Fruit fly (Drosophila melanogaster) whole organism, prepupa: ENCODE results near the gene CG13282.
A peak's percentile ranks its signal among the peaks of the same experiment; 100 is the strongest.

Experiments used
- CG10631 ChIP-seq: fragments of 200-800 bp; sonication (Bioruptor generic); optimal IDR thresholded peaks from 2 replicates; lab custom pipeline; 2016; ENCODE audit warnings: missing biosample characterization, missing genetic modification characterization
- CG10669 ChIP-seq: fragments of 200-800 bp; sonication (Bioruptor generic); optimal IDR thresholded peaks from 3 replicates; lab custom pipeline; 2018; ENCODE audit warnings: missing biosample characterization, mild to moderate bottlenecking, missing genetic modification characterization, moderate library complexity
- CG11294 ChIP-seq: fragments of 200-800 bp; sonication (Bioruptor generic); IDR thresholded peaks from 2 replicates; pipeline ENCODE4 v1.3.6; 2022; ENCODE audit warnings: missing biosample characterization, missing genetic modification characterization
- CG11762 ChIP-seq: fragments of 200-800 bp; sonication (Bioruptor generic); optimal IDR thresholded peaks from 3 replicates; lab custom pipeline; 2016; ENCODE audit warnings: missing biosample characterization, missing genetic modification characterization; ENCODE audit not compliant: insufficient read depth
- CG15336 ChIP-seq: fragments of 200-800 bp; sonication (Bioruptor generic); IDR thresholded peaks from 2 replicates; pipeline ENCODE4 v1.3.6; 2022; ENCODE audit warnings: missing biosample characterization, missing genetic modification characterization
- CG1621 ChIP-seq: fragments of 200-800 bp; sonication (Bioruptor generic); optimal IDR thresholded peaks from 3 replicates; lab custom pipeline; 2018; ENCODE audit warnings: missing biosample characterization, mild to moderate bottlenecking, missing genetic modification characterization
- CG16779 ChIP-seq: fragments of 200-800 bp; sonication (Bioruptor generic); optimal IDR thresholded peaks from 3 replicates; lab custom pipeline; 2017; ENCODE audit warnings: missing biosample characterization, mild to moderate bottlenecking, missing genetic modification characterization
- CG3032 ChIP-seq: fragments of 200-800 bp; optimal IDR thresholded peaks from 2 replicates; lab custom pipeline; 2019; ENCODE audit warnings: missing biosample characterization, mild to moderate bottlenecking, missing genetic modification characterization, moderate library complexity
- CG31627 ChIP-seq: fragments of 200-800 bp; sonication (Bioruptor generic); optimal IDR thresholded peaks from 3 replicates; lab custom pipeline; 2016; ENCODE audit warnings: missing biosample characterization, missing genetic modification characterization
- CG32006 ChIP-seq: fragments of 200-800 bp; sonication (Bioruptor generic); optimal IDR thresholded peaks from 3 replicates; lab custom pipeline; 2017; ENCODE audit warnings: missing biosample characterization, mild to moderate bottlenecking, missing genetic modification characterization
- CG34406 ChIP-seq: fragments of 200-800 bp; sonication (Bioruptor generic); optimal IDR thresholded peaks from 3 replicates; lab custom pipeline; 2016; ENCODE audit warnings: missing biosample characterization, missing genetic modification characterization
- CG4318 ChIP-seq: fragments of 200-800 bp; sonication (Bioruptor generic); optimal IDR thresholded peaks from 3 replicates; lab custom pipeline; 2017; ENCODE audit warnings: missing biosample characterization, mild to moderate bottlenecking, missing genetic modification characterization
- CG6163 ChIP-seq: fragments of 200-800 bp; sonication (Bioruptor generic); IDR thresholded peaks from 3 replicates; pipeline ENCODE4 v1.3.6; 2022; ENCODE audit warnings: missing biosample characterization, missing genetic modification characterization
- CG6276 ChIP-seq: fragments of 200-800 bp; sonication (Bioruptor generic); optimal IDR thresholded peaks from 2 replicates; lab custom pipeline; 2017; ENCODE audit warnings: missing biosample characterization, mild to moderate bottlenecking, missing genetic modification characterization
- CG6808 ChIP-seq: fragments of 200-800 bp; sonication (Bioruptor generic); optimal IDR thresholded peaks from 3 replicates; lab custom pipeline; 2017; ENCODE audit warnings: missing biosample characterization, missing genetic modification characterization, mild to moderate bottlenecking, moderate library complexity, missing genetic modification reagents
- CG8119 ChIP-seq: fragments of 200-800 bp; sonication (Bioruptor generic); IDR thresholded peaks from 3 replicates; pipeline ENCODE4 v1.3.6; 2022; ENCODE audit warnings: missing biosample characterization, missing genetic modification characterization
- CG9139 ChIP-seq: fragments of 200-800 bp; sonication (Bioruptor generic); optimal IDR thresholded peaks from 3 replicates; lab custom pipeline; 2017; ENCODE audit warnings: missing biosample characterization, mild to moderate bottlenecking, missing genetic modification characterization
- Eip75B ChIP-seq: fragments of 200-800 bp; sonication (Bioruptor generic); optimal IDR thresholded peaks from 3 replicates; lab custom pipeline; 2016; ENCODE audit warnings: missing biosample characterization, missing genetic modification characterization
- Eip78C ChIP-seq: fragments of 200-800 bp; sonication (Bioruptor generic); peaks from one replicate; lab custom pipeline; 2016; ENCODE audit warnings: missing biosample characterization, missing genetic modification characterization
- Eip93F ChIP-seq: fragments of 200-800 bp; sonication (Bioruptor generic); optimal IDR thresholded peaks from 2 replicates; lab custom pipeline; 2016; ENCODE audit warnings: missing biosample characterization, mild to moderate bottlenecking, missing genetic modification characterization
- Ets21C ChIP-seq: fragments of 200-800 bp; sonication (Bioruptor generic); optimal IDR thresholded peaks from 3 replicates; lab custom pipeline; 2016; ENCODE audit warnings: missing biosample characterization, missing genetic modification characterization
- Ets96B ChIP-seq: fragments of 200-800 bp; optimal IDR thresholded peaks from 2 replicates; lab custom pipeline; 2019; ENCODE audit warnings: missing biosample characterization, mild to moderate bottlenecking, missing genetic modification characterization, moderate library complexity
- Gug ChIP-seq: fragments of 200-800 bp; sonication (Bioruptor generic); IDR thresholded peaks from 2 replicates; pipeline ENCODE4 v1.3.6; 2022; ENCODE audit warnings: missing biosample characterization, missing genetic modification characterization
- Hr38 ChIP-seq: sonication (Bioruptor generic); optimal IDR thresholded peaks from 2 replicates; lab custom pipeline; 2016; ENCODE audit warnings: missing biosample characterization, missing genetic modification characterization
- Hr4 ChIP-seq: fragments of 200-800 bp; sonication (Bioruptor generic); optimal IDR thresholded peaks from 3 replicates; lab custom pipeline; 2016; ENCODE audit warnings: missing biosample characterization, missing genetic modification characterization
- Lpt ChIP-seq: fragments of 200-800 bp; sonication (Bioruptor generic); optimal IDR thresholded peaks from 3 replicates; lab custom pipeline; 2016; ENCODE audit warnings: missing biosample characterization, missing genetic modification characterization
- OdsH ChIP-seq: fragments of 200-800 bp; sonication (Bioruptor generic); optimal IDR thresholded peaks from 3 replicates; lab custom pipeline; 2016; ENCODE audit warnings: missing biosample characterization, missing genetic modification characterization
- Sox102F ChIP-seq: fragments of 200-800 bp; sonication (Bioruptor generic); optimal IDR thresholded peaks from 2 replicates; lab custom pipeline; 2016; ENCODE audit warnings: missing biosample characterization, mild to moderate bottlenecking, missing genetic modification characterization
- Sox14 ChIP-seq: fragments of 200-800 bp; sonication (Bioruptor generic); optimal IDR thresholded peaks from 3 replicates; lab custom pipeline; 2016; ENCODE audit warnings: missing biosample characterization, missing genetic modification characterization
- achi ChIP-seq: fragments of 200-800 bp; sonication (Bioruptor generic); optimal IDR thresholded peaks from 3 replicates; lab custom pipeline; 2016; ENCODE audit warnings: missing biosample characterization, missing genetic modification characterization
- acj6 ChIP-seq: fragments of 200-800 bp; sonication (Bioruptor generic); optimal IDR thresholded peaks from 3 replicates; lab custom pipeline; 2016; ENCODE audit warnings: missing biosample characterization, missing genetic modification characterization
- dac ChIP-seq: fragments of 200-800 bp; sonication (Bioruptor generic); optimal IDR thresholded peaks from 2 replicates; lab custom pipeline; 2017; ENCODE audit warnings: missing biosample characterization, mild to moderate bottlenecking, missing genetic modification characterization
- dsx ChIP-seq: fragments of 200-800 bp; optimal IDR thresholded peaks from 3 replicates; lab custom pipeline; 2019; ENCODE audit warnings: missing biosample characterization, mild to moderate bottlenecking, missing genetic modification characterization, moderate library complexity; ENCODE audit not compliant: poor library complexity, severe bottlenecking
- eg ChIP-seq: fragments of 200-800 bp; sonication (Bioruptor generic); IDR thresholded peaks from 3 replicates; pipeline ENCODE4 v1.3.6; 2022; ENCODE audit warnings: missing biosample characterization, missing genetic modification characterization
- esn ChIP-seq: fragments of 200-800 bp; sonication (Bioruptor generic); optimal IDR thresholded peaks from 2 replicates; lab custom pipeline; 2016; ENCODE audit warnings: missing biosample characterization, mild to moderate bottlenecking, missing genetic modification characterization, moderate library complexity
- fd59A ChIP-seq: fragments of 200-800 bp; sonication (Bioruptor generic); optimal IDR thresholded peaks from 2 replicates; lab custom pipeline; 2017; ENCODE audit warnings: missing biosample characterization, mild to moderate bottlenecking, missing genetic modification characterization, missing genetic modification reagents
- fkh ChIP-seq: fragments of 200-800 bp; sonication (Bioruptor generic); optimal IDR thresholded peaks from 3 replicates; lab custom pipeline; 2017; ENCODE audit warnings: missing biosample characterization, mild to moderate bottlenecking, missing genetic modification characterization, moderate library complexity
- net ChIP-seq: fragments of 200-800 bp; sonication (Bioruptor generic); optimal IDR thresholded peaks from 3 replicates; lab custom pipeline; 2016; ENCODE audit warnings: missing biosample characterization, missing genetic modification characterization
- pdm3 ChIP-seq: fragments of 200-800 bp; sonication (Bioruptor generic); optimal IDR thresholded peaks from 3 replicates; lab custom pipeline; 2016; ENCODE audit warnings: missing biosample characterization, missing genetic modification characterization
- salr ChIP-seq, 2 experiments: fragments of 200-800 bp; sonication (Bioruptor generic); optimal IDR thresholded peaks; 3 replicates each; lab custom pipeline; 2016 to 2018; ENCODE audit warnings: missing biosample characterization in 2 of 2, missing genetic modification characterization in 2 of 2, mild to moderate bottlenecking in 1 of 2
- spab ChIP-seq: fragments of 200-800 bp; sonication (Bioruptor generic); optimal IDR thresholded peaks from 2 replicates; lab custom pipeline; 2017; ENCODE audit warnings: missing biosample characterization, mild to moderate bottlenecking, missing genetic modification characterization, missing genetic modification reagents
- ss ChIP-seq, 2 experiments: fragments of 200-800 bp; sonication (Bioruptor generic); optimal IDR thresholded peaks; 2 replicates in 1 of 2; 3 replicates in 1 of 2; lab custom pipeline; 2017 to 2018; ENCODE audit warnings: mild to moderate bottlenecking in 2 of 2, missing biosample characterization in 2 of 2, missing genetic modification characterization in 2 of 2, moderate library complexity in 1 of 2
- vri ChIP-seq: fragments of 200-800 bp; sonication (Bioruptor generic); optimal IDR thresholded peaks from 3 replicates; lab custom pipeline; 2016; ENCODE audit warnings: missing biosample characterization, mild to moderate bottlenecking, missing genetic modification characterization

Gene CG13282

dm6 chr2L:16876555-16876954 is 42.3 kb upstream of the CG13282 start:
- TF ChIP-seq CG9139 (GFP tag; lab: Kevin White, UChicago) (no peak), salr (GFP tag; optimal IDR thresholded peaks at IDR 0.05; lab: Kevin White, UChicago) (peak in 1 of 2 experiments; percentile 6), vri (peak; percentile 5)

dm6 chr2L:16874924-16875323 is 40.6 kb upstream of the CG13282 start:
- TF ChIP-seq esn (GFP tag; lab: Kevin White, UChicago) (no peak), CG1621 (no peak), Sox14 (GFP tag; lab: Kevin White, UChicago) (no peak), spab (no peak), Sox102F (no peak), eg (GFP tag; lab: Robert Waterston, UW) (peak; percentile 49; the same call in 1 of the 3 replicates), Eip93F (GFP tag; lab: Kevin White, UChicago) (no peak), CG31627 (GFP tag; lab: Kevin White, UChicago) (no peak), Hr4 (GFP tag; lab: Kevin White, UChicago) (no peak), CG3032 (tag; lab: Kevin White, UChicago) (no peak), Ets96B (tag; lab: Kevin White, UChicago) (no peak), dac (GFP tag; lab: Kevin White, UChicago) (no peak), CG16779 (no peak), pdm3 (GFP tag; lab: Kevin White, UChicago) (no peak), CG6276 (GFP tag; lab: Kevin White, UChicago) (peak; percentile 42), CG11294 (no peak), CG6163 (GFP tag; lab: Robert Waterston, UW) (no peak), Ets21C (GFP tag; lab: Kevin White, UChicago) (no peak), Lpt (GFP tag; lab: Kevin White, UChicago) (peak; percentile 14), fkh (GFP tag; lab: Kevin White, UChicago) (no peak), CG34406 (GFP tag; lab: Kevin White, UChicago) (no peak), ss (GFP tag; optimal IDR thresholded peaks at IDR 0.05; lab: Kevin White, UChicago) (no peak)

dm6 chr2L:16868897-16869324 is 34.6 kb upstream of the CG13282 start:
- TF ChIP-seq acj6 (peak; percentile 2), CG6808 (no peak), Eip75B (GFP tag; lab: Kevin White, UChicago) (peak; percentile 19), Hr4 (GFP tag; lab: Kevin White, UChicago) (peak; percentile 46), CG10631 (GFP tag; lab: Kevin White, UChicago) (peak; percentile 51), Lpt (GFP tag; lab: Kevin White, UChicago) (peak; percentile 10), achi (GFP tag; lab: Kevin White, UChicago) (peak; percentile 45), CG6276 (GFP tag; lab: Kevin White, UChicago) (peak; percentile 28), spab (no peak), CG11762 (GFP tag; lab: Kevin White, UChicago) (no peak), Eip78C (GFP tag; lab: Kevin White, UChicago) (peak; percentile 85), eg (GFP tag; lab: Robert Waterston, UW) (peak; percentile 43), CG10669 (no peak), CG8119 (GFP tag; lab: Robert Waterston, UW) (peak; percentile 74), ss (GFP tag; optimal IDR thresholded peaks at IDR 0.05; lab: Kevin White, UChicago) (no peak), dsx (GFP tag; lab: Kevin White, UChicago) (no peak), salr (GFP tag; optimal IDR thresholded peaks at IDR 0.05; lab: Kevin White, UChicago) (peak in 1 of 2 experiments; percentile 64), CG34406 (GFP tag; lab: Kevin White, UChicago) (peak; percentile 16), net (GFP tag; lab: Kevin White, UChicago) (peak; percentile 42), CG4318 (GFP tag; lab: Kevin White, UChicago) (peak; percentile 35), Gug (peak; percentile 54), OdsH (peak; percentile 34), Hr38 (GFP tag; lab: Kevin White, UChicago) (no peak), pdm3 (GFP tag; lab: Kevin White, UChicago) (no peak), CG15336 (peak; percentile 70), CG32006 (peak; percentile 58), fd59A (GFP tag; lab: Kevin White, UChicago) (no peak)
